Worm (Caenorhabditis elegans) whole organism, late embryonic: ENCODE measurements around the gene srj-10.

Experiments
- ama-1 ChIP-seq: fragments of 150-350 bp; optimal IDR thresholded peaks from 2 replicates; lab custom pipeline; 2014
- dve-1 ChIP-seq: sonication (generic microtip); optimal IDR thresholded peaks from 2 replicates; lab custom pipeline; 2017; ENCODE audit warnings: antibody characterized with exemption, mild to moderate bottlenecking, missing genetic modification characterization, missing compliant biosample characterization
- pha-2 ChIP-seq: sonication (generic microtip); optimal IDR thresholded peaks from 2 replicates; lab custom pipeline; 2017; ENCODE audit warnings: mild to moderate bottlenecking, missing genetic modification characterization, missing compliant biosample characterization
- ref-2 ChIP-seq: sonication (generic microtip); optimal IDR thresholded peaks from 2 replicates; lab custom pipeline; 2016; ENCODE audit warnings: missing genetic modification characterization, missing compliant biosample characterization

DNA sequence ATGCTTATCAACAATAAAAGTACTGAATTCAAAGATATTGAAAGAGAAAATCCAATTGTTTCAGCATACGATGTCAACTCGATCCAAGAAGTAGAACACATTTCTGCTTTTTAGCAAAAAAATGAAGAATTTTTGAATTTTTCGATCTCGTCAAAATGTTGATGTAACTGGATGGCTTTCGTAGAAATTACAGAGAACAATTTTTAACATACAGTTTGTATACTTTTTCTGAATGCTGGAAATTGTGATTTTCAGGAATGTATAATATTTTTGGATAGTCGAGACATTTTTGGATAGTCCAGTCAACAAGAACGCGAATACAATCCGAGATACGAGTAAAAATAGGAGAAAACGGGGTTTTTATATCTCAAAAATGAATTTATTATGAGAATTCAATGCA, 44.8 kb upstream of the srj-10 start, which contains the start of gene str-103:
- TF ChIP-seq ama-1 = no peak
- TF ChIP-seq pha-2 (tag; lab: Kevin White, UChicago) = no peak
- TF ChIP-seq ref-2 (tag; lab: Kevin White, UChicago) = no peak
- TF ChIP-seq dve-1 (tag; lab: Kevin White, UChicago) = no peak
